Fruit fly (Drosophila melanogaster): ENCODE data around the gene CG4678.
A peak's percentile ranks its signal among the peaks of the same experiment; 100 is the strongest.

The CG4678 gene

DNA sequence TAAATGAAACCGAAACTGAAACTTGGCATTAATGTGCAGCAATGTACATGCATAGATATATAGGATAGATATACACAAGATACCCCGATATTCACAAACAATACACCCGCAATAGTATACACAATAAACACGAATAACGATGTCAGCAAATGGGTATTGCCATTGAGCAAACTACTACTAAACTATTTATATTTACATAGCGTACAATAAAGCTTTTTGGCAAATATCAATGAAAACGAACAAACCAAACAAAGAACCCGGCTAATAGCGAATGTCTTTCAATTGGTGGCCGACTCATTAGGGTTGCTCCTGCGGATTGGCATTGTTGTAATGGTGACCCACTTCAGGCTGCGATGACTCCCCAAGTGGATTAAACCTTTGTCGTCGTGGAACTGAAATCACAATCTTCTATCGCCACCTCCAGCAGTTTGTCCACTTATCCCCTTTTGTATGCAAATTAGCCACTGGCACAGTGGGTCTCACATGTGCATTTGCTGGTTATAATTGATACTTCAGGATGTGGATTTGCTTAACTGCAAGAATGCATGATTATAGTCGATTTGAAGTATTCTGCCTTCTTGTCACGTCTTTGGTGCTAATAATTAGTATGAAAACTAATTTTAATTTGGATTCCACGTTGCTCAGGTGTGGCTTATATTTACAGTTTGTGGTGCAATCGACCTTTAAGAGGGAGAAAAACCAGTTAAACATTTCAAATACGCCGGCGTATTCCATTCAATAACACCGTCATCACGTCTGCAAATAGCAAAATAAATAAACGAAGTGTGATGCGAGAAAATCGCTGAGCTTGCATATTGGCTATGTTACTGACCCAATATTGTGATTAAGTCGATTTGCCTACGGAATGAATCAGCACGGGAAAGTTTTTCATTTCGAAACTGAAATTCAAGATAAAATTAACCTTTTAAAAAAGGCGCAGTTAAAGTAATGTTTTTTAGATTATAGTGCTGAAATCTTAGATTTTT, 45.6 kb upstream of the CG4678 start (continued):
- no peak for TF ChIP-seq tx (GFP tag; optimal IDR thresholded peaks at IDR 0.05)
- TF ChIP-seq Lpt (GFP tag; optimal IDR thresholded peaks at IDR 0.05), result no peak
- TF ChIP-seq kay (GFP tag; optimal IDR thresholded peaks at IDR 0.05), result peak; percentile 67
- no peak for TF ChIP-seq ase (GFP tag; IDR thresholded peaks at IDR 0.05)
- TF ChIP-seq YL-1 (GFP tag; optimal IDR thresholded peaks at IDR 0.05), result no peak
- TF ChIP-seq fd96Cb (tag; optimal IDR thresholded peaks at IDR 0.05), result peak; percentile 5
- TF ChIP-seq pzg (GFP tag; optimal IDR thresholded peaks at IDR 0.05), result no peak
- TF ChIP-seq Xrp1 (GFP tag; IDR thresholded peaks at IDR 0.05), result peak; percentile 66
- TF ChIP-seq Jarid2 (GFP tag; optimal IDR thresholded peaks at IDR 0.05), result no peak
- TF ChIP-seq wor (GFP tag; IDR thresholded peaks at IDR 0.05), result no peak
- no peak for TF ChIP-seq CG9609 (GFP tag; optimal IDR thresholded peaks at IDR 0.05)
- no peak for TF ChIP-seq CG1832 (GFP tag; optimal IDR thresholded peaks at IDR 0.05)
- TF ChIP-seq CG1024 (GFP tag; IDR thresholded peaks at IDR 0.05), result no peak
- TF ChIP-seq cwo (GFP tag; optimal IDR thresholded peaks at IDR 0.05), result no peak
- no peak for TF ChIP-seq CG31365 (tag; optimal IDR thresholded peaks at IDR 0.05)
- TF ChIP-seq ara (GFP tag; IDR thresholded peaks at IDR 0.05), result no peak
- peak; percentile 3 for TF ChIP-seq luna (GFP tag; optimal IDR thresholded peaks at IDR 0.05)
- no peak for TF ChIP-seq gfzf (GFP tag; optimal IDR thresholded peaks at IDR 0.05)
- no peak for TF ChIP-seq Asciz (GFP tag; optimal IDR thresholded peaks at IDR 0.05)
- no peak for TF ChIP-seq crol (GFP tag; IDR thresholded peaks at IDR 0.05)
- TF ChIP-seq Ssrp (tag; optimal IDR thresholded peaks at IDR 0.05), result peak; percentile 3
- TF ChIP-seq CG18262 (tag; optimal IDR thresholded peaks at IDR 0.05), result peak; percentile 34
- no peak for TF ChIP-seq insv (GFP tag; optimal IDR thresholded peaks at IDR 0.05)
- peak; percentile 63 for TF ChIP-seq Drgx (GFP tag; IDR thresholded peaks at IDR 0.05)
- TF ChIP-seq nerfin-2 (GFP tag; IDR thresholded peaks at IDR 0.05; ENCODE audit: partially characterized antibody), result no peak
- TF ChIP-seq maf-S (GFP tag; optimal IDR thresholded peaks at IDR 0.05), result no peak
- TF ChIP-seq dmrt99B (tag; optimal IDR thresholded peaks at IDR 0.05), result peak; percentile 64
- no peak for TF ChIP-seq CG9797 (GFP tag; optimal IDR thresholded peaks at IDR 0.05)
- no peak for TF ChIP-seq Spps (tag; optimal IDR thresholded peaks at IDR 0.05)
- no peak for TF ChIP-seq CG7271 (tag; optimal IDR thresholded peaks at IDR 0.05)
- TF ChIP-seq ci (GFP tag; IDR thresholded peaks at IDR 0.05), result peak; percentile 77
- TF ChIP-seq Pdp1 (GFP tag; optimal IDR thresholded peaks at IDR 0.05), result peak; percentile 78 to 83
- TF ChIP-seq nmo (GFP tag; optimal IDR thresholded peaks at IDR 0.05), result peak; percentile 79
- no peak for TF ChIP-seq CG11247 (GFP tag; IDR thresholded peaks at IDR 0.05)
- TF ChIP-seq chn (GFP tag; optimal IDR thresholded peaks at IDR 0.05), result no peak
- TF ChIP-seq sima (GFP tag; optimal IDR thresholded peaks at IDR 0.05), result no peak
- no peak for TF ChIP-seq CG8944 (GFP tag; optimal IDR thresholded peaks at IDR 0.05)
- TF ChIP-seq CG5953 (GFP tag; IDR thresholded peaks at IDR 0.05), result no peak
- TF ChIP-seq Side (GFP tag; optimal IDR thresholded peaks at IDR 0.05), result peak; percentile 55
- TF ChIP-seq CG4360 (GFP tag; IDR thresholded peaks at IDR 0.05), result no peak
- no peak for TF ChIP-seq Dp (GFP tag; optimal IDR thresholded peaks at IDR 0.05)
- no peak for TF ChIP-seq corto (GFP tag; optimal IDR thresholded peaks at IDR 0.05)
- no peak for TF ChIP-seq Poxn (GFP tag; IDR thresholded peaks at IDR 0.05)
- TF ChIP-seq CG43689 (GFP tag; IDR thresholded peaks at IDR 0.05), result no peak
- 0 out of 3 replicates have a peak, but pooled peaks have one; percentile 48 for TF ChIP-seq CG2199 (GFP tag; IDR thresholded peaks at IDR 0.05)
- peak; percentile 19 for TF ChIP-seq CG17385 (GFP tag; optimal IDR thresholded peaks at IDR 0.05)
- TF ChIP-seq caup (GFP tag; optimal IDR thresholded peaks at IDR 0.05; ENCODE audit: severe bottlenecking), result no peak
- peak; percentile 58 for TF ChIP-seq Ptx1 (GFP tag; IDR thresholded peaks at IDR 0.05)
- TF ChIP-seq wdn (GFP tag; IDR thresholded peaks at IDR 0.05), result no peak
